Fruit fly (Drosophila melanogaster) whole organism, embryonic: Measurements from ENCODE around the gene CG12194.
A peak's percentile ranks its signal among the peaks of the same experiment; 100 is the strongest.

Experiments
- Aef1 ChIP-seq: fragments of 200-800 bp; sonication (Bioruptor generic); IDR thresholded peaks from 3 replicates; pipeline ENCODE4 v1.3.6; 2022; ENCODE audit warnings: missing biosample characterization, missing genetic modification characterization
- Blimp-1 ChIP-seq: fragments of 200-800 bp; sonication (Bioruptor generic); optimal IDR thresholded peaks from 3 replicates; lab custom pipeline; 2018; ENCODE audit warnings: missing biosample characterization, missing genetic modification characterization, mild to moderate bottlenecking, moderate library complexity, missing genetic modification reagents
- CG10654 ChIP-seq: fragments of 200-800 bp; sonication (Bioruptor generic); optimal IDR thresholded peaks from 2 replicates; lab custom pipeline; 2016; ENCODE audit warnings: missing biosample characterization, missing genetic modification characterization
- CG14860 ChIP-seq: fragments of 200-800 bp; sonication (Bioruptor generic); IDR thresholded peaks from 3 replicates; pipeline ENCODE4 v1.3.6; 2022; ENCODE audit warnings: missing biosample characterization, missing genetic modification characterization; ENCODE audit not compliant: partially characterized antibody
- CG15696 ChIP-seq: fragments of 200-800 bp; sonication (Bioruptor generic); optimal IDR thresholded peaks from 2 replicates; lab custom pipeline; 2019; ENCODE audit warnings: missing biosample characterization, mild to moderate bottlenecking, missing genetic modification characterization, moderate library complexity
- CG17385 ChIP-seq: fragments of 200-800 bp; sonication (Bioruptor generic); optimal IDR thresholded peaks from 3 replicates; lab custom pipeline; 2018; ENCODE audit warnings: missing biosample characterization, mild to moderate bottlenecking, missing genetic modification characterization
- CG1832 ChIP-seq: fragments of 200-800 bp; sonication (Bioruptor generic); optimal IDR thresholded peaks from 2 replicates; lab custom pipeline; 2017; ENCODE audit warnings: missing biosample characterization, mild to moderate bottlenecking, missing genetic modification characterization, inconsistent platforms
- CG2116 ChIP-seq: fragments of 200-800 bp; sonication (Bioruptor generic); optimal IDR thresholded peaks from 3 replicates; lab custom pipeline; 2018; ENCODE audit warnings: missing biosample characterization, mild to moderate bottlenecking, missing genetic modification characterization
- CG2120 ChIP-seq: fragments of 200-800 bp; sonication (Bioruptor generic); optimal IDR thresholded peaks from 3 replicates; lab custom pipeline; 2016; ENCODE audit warnings: missing biosample characterization, missing genetic modification characterization
- CG2875 ChIP-seq: fragments of 200-800 bp; sonication (Bioruptor generic); optimal IDR thresholded peaks from 2 replicates; lab custom pipeline; 2017; ENCODE audit warnings: missing biosample characterization, mild to moderate bottlenecking, missing genetic modification characterization, missing genetic modification reagents
- CG3065 ChIP-seq: fragments of 200-800 bp; sonication (Bioruptor generic); optimal IDR thresholded peaks from 2 replicates; lab custom pipeline; 2016; ENCODE audit warnings: missing biosample characterization, missing genetic modification characterization
- CG3726 ChIP-seq: fragments of 200-800 bp; sonication (Bioruptor generic); IDR thresholded peaks from 3 replicates; pipeline ENCODE4, ENCODE4 v1.3.6; 2022; ENCODE audit warnings: missing biosample characterization, missing genetic modification characterization
- CG4328 ChIP-seq: fragments of 200-800 bp; sonication (Bioruptor generic); optimal IDR thresholded peaks from 3 replicates; lab custom pipeline; 2017; ENCODE audit warnings: missing biosample characterization, missing genetic modification reagents, missing genetic modification characterization
- CG4617 ChIP-seq: fragments of 200-800 bp; sonication (Bioruptor generic); optimal IDR thresholded peaks from 3 replicates; lab custom pipeline; 2016; ENCODE audit warnings: missing biosample characterization, missing genetic modification characterization, borderline replicate concordance
- CG4820 ChIP-seq: fragments of 200-800 bp; sonication (Bioruptor generic); optimal IDR thresholded peaks from 3 replicates; lab custom pipeline; 2016; ENCODE audit warnings: missing biosample characterization, missing genetic modification characterization
- CG5953 ChIP-seq: fragments of 200-800 bp; sonication (Bioruptor generic); IDR thresholded peaks from 2 replicates; pipeline ENCODE4 v1.3.6; 2022; ENCODE audit warnings: missing biosample characterization, missing genetic modification characterization
- CG6813 ChIP-seq: fragments of 200-800 bp; sonication (Bioruptor generic); optimal IDR thresholded peaks from 2 replicates; lab custom pipeline; 2017; ENCODE audit warnings: missing biosample characterization, missing genetic modification characterization, mild to moderate bottlenecking, moderate library complexity, missing genetic modification reagents
- CG7271 ChIP-seq: fragments of 200-800 bp; sonication (Bioruptor generic); optimal IDR thresholded peaks from 2 replicates; lab custom pipeline; 2018; ENCODE audit warnings: missing biosample characterization, mild to moderate bottlenecking, missing genetic modification characterization, moderate library complexity
- CG8388 ChIP-seq: fragments of 200-800 bp; sonication (Bioruptor generic); optimal IDR thresholded peaks from 2 replicates; lab custom pipeline; 2019; ENCODE audit warnings: missing biosample characterization, mild to moderate bottlenecking, missing genetic modification characterization, moderate library complexity
- CG8944 ChIP-seq: fragments of 200-800 bp; sonication (Bioruptor generic); optimal IDR thresholded peaks from 3 replicates; lab custom pipeline; 2016; ENCODE audit warnings: missing biosample characterization, missing genetic modification characterization
- CG9215 ChIP-seq: fragments of 200-800 bp; sonication (Bioruptor generic); IDR thresholded peaks from 2 replicates; pipeline ENCODE4 v1.3.6; 2022; ENCODE audit warnings: missing biosample characterization, missing genetic modification characterization
- CG9437 ChIP-seq: fragments of 200-800 bp; sonication (Bioruptor generic); optimal IDR thresholded peaks from 2 replicates; lab custom pipeline; 2018; ENCODE audit warnings: missing biosample characterization, mild to moderate bottlenecking, missing genetic modification characterization
- CG9817 ChIP-seq: fragments of 200-800 bp; sonication (Bioruptor generic); optimal IDR thresholded peaks from 2 replicates; lab custom pipeline; 2018; ENCODE audit warnings: missing biosample characterization, mild to moderate bottlenecking, missing genetic modification characterization, moderate library complexity
- Dek ChIP-seq: fragments of 200-800 bp; sonication (Bioruptor generic); optimal IDR thresholded peaks from 3 replicates; lab custom pipeline; 2019; ENCODE audit warnings: missing biosample characterization, mild to moderate bottlenecking, missing genetic modification characterization, moderate library complexity
- HLH3B ChIP-seq: fragments of 200-800 bp; sonication (Bioruptor generic); IDR thresholded peaks from 2 replicates; pipeline ENCODE4 v1.3.6; 2022; ENCODE audit warnings: missing biosample characterization, missing genetic modification characterization
- Hmx ChIP-seq: fragments of 200-800 bp; sonication (Bioruptor generic); optimal IDR thresholded peaks from 2 replicates; lab custom pipeline; 2016; ENCODE audit warnings: missing biosample characterization, missing genetic modification characterization
- Hr78 ChIP-seq, 2 experiments: fragments of 200-800 bp in 1 of 2; fragments of >200 bp in 1 of 2; sonication (Bioruptor generic) in 1 of 2; optimal IDR thresholded peaks; 2 replicates each; lab custom pipeline; 2017 to 2019; ENCODE audit warnings: missing biosample characterization in 2 of 2, missing genetic modification characterization in 2 of 2, mild to moderate bottlenecking in 1 of 2, moderate library complexity in 1 of 2
- Nf-YC ChIP-seq: fragments of 200-800 bp; optimal IDR thresholded peaks from 3 replicates; lab custom pipeline; 2019; ENCODE audit warnings: missing biosample characterization, mild to moderate bottlenecking, missing genetic modification characterization, moderate library complexity
- Ravus ChIP-seq: fragments of 200-800 bp; sonication (Bioruptor generic); IDR thresholded peaks from 2 replicates; pipeline ENCODE4 v1.3.6; 2022; ENCODE audit warnings: missing biosample characterization, missing genetic modification characterization
- Xbp1 ChIP-seq: fragments of 200-800 bp; sonication (Bioruptor generic); optimal IDR thresholded peaks from 3 replicates; lab custom pipeline; 2016; ENCODE audit warnings: missing biosample characterization, mild to moderate bottlenecking, missing genetic modification characterization
- ato ChIP-seq: fragments of 200-800 bp; sonication (Bioruptor generic); IDR thresholded peaks from 2 replicates; pipeline ENCODE4 v1.3.6; 2022; ENCODE audit warnings: missing biosample characterization, missing genetic modification characterization; ENCODE audit not compliant: partially characterized antibody
- ci ChIP-seq: fragments of 200-800 bp; sonication (Bioruptor generic); IDR thresholded peaks from 3 replicates; pipeline ENCODE4 v1.3.6; 2022; ENCODE audit warnings: missing biosample characterization, missing genetic modification characterization
- dan ChIP-seq: fragments of 200-800 bp; sonication (Bioruptor generic); IDR thresholded peaks from 2 replicates; pipeline ENCODE4 v1.3.6; 2022; ENCODE audit warnings: missing biosample characterization, missing genetic modification characterization
- dm ChIP-seq: fragments of 200-800 bp; sonication (Bioruptor generic); optimal IDR thresholded peaks from 3 replicates; lab custom pipeline; 2016; ENCODE audit warnings: missing biosample characterization, missing genetic modification characterization
- esg ChIP-seq: fragments of 200-800 bp; sonication (Bioruptor generic); conservative IDR thresholded peaks from 2 replicates; pipeline ENCODE4 v1.3.6; 2022; ENCODE audit warnings: missing biosample characterization, missing genetic modification characterization
- eve ChIP-seq, 2 experiments: fragments of >200 bp; optimal IDR thresholded peaks; 2 replicates each; lab custom pipeline; 2017; ENCODE audit warnings: missing biosample characterization in 2 of 2, missing genetic modification characterization in 2 of 2
- hkb ChIP-seq, 2 experiments: fragments of 200-800 bp in 1 of 2; fragments of >200 bp in 1 of 2; sonication (Bioruptor generic) in 1 of 2; IDR thresholded peaks in 1 of 2; optimal IDR thresholded peaks in 1 of 2; 2 replicates each; pipeline versions ENCODE4 v1.3.6 to Lab custom; 2017 to 2022; ENCODE audit warnings: missing biosample characterization in 1 of 2, missing genetic modification characterization in 1 of 2
- lmd ChIP-seq: fragments of 200-800 bp; sonication (Bioruptor generic); IDR thresholded peaks from 2 replicates; pipeline ENCODE4 v1.3.6; 2022; ENCODE audit warnings: missing biosample characterization, missing genetic modification characterization
- lola ChIP-seq, 3 experiments: fragments of >200 bp in 2 of 3; fragments of 200-800 bp in 1 of 3; sonication (Bioruptor generic) in 1 of 3; optimal IDR thresholded peaks; 2 replicates each; lab custom pipeline; 2017 to 2019; ENCODE audit warnings: missing biosample characterization in 3 of 3, missing genetic modification characterization in 3 of 3, mild to moderate bottlenecking in 1 of 3, moderate library complexity in 1 of 3
- org-1 ChIP-seq: fragments of 200-800 bp; sonication (Bioruptor generic); optimal IDR thresholded peaks from 2 replicates; lab custom pipeline; 2017; ENCODE audit warnings: missing biosample characterization, missing genetic modification characterization
- pnt ChIP-seq: fragments of 200-800 bp; sonication (Bioruptor generic); optimal IDR thresholded peaks from 3 replicates; lab custom pipeline; 2016; ENCODE audit warnings: missing biosample characterization, missing genetic modification characterization
- scrt ChIP-seq: fragments of 200-800 bp; sonication (Bioruptor generic); optimal IDR thresholded peaks from 2 replicates; lab custom pipeline; 2018; ENCODE audit warnings: missing biosample characterization, mild to moderate bottlenecking, missing genetic modification characterization, moderate library complexity
- sens ChIP-seq: fragments of 200-800 bp; sonication (Bioruptor generic); peaks from one replicate; lab custom pipeline; 2016; ENCODE audit warnings: missing biosample characterization, missing genetic modification characterization
- twi ChIP-seq: fragments of 200-800 bp; optimal IDR thresholded peaks from 2 replicates; lab custom pipeline; 2019; ENCODE audit warnings: missing biosample characterization, mild to moderate bottlenecking, missing genetic modification characterization, moderate library complexity
- unpg ChIP-seq: fragments of 200-800 bp; sonication (Bioruptor generic); optimal IDR thresholded peaks from 3 replicates; lab custom pipeline; 2018; ENCODE audit warnings: missing biosample characterization, mild to moderate bottlenecking, missing genetic modification characterization, moderate library complexity
- zfh1 ChIP-seq: fragments of 200-800 bp; sonication (Bioruptor generic); IDR thresholded peaks from 3 replicates; pipeline ENCODE4 v1.3.6; 2022; ENCODE audit warnings: missing biosample characterization, missing genetic modification characterization

CG12194 gene

dm6 chr2L:4819995-4820394 lies 18.2 kb upstream of the CG12194 start (continued):
- TF ChIP-seq CG7271: no peak
- no peak for TF ChIP-seq CG8944 (GFP tag; lab: Kevin White, UChicago)
- no peak for TF ChIP-seq CG17385
- TF ChIP-seq Hmx: no peak
- TF ChIP-seq CG2120 (GFP tag; lab: Kevin White, UChicago): peak; percentile 23
- TF ChIP-seq Aef1: no peak
- TF ChIP-seq CG6813 (GFP tag; lab: Kevin White, UChicago): no peak
- no peak for TF ChIP-seq CG3726 (GFP tag; lab: Robert Waterston, UW)
- no peak for TF ChIP-seq scrt (GFP tag; lab: Kevin White, UChicago)
- TF ChIP-seq Hr78 (GFP tag; optimal IDR thresholded peaks at IDR 0.05; lab: Kevin White, UChicago): no peak
- TF ChIP-seq ci: peak; percentile 11; the same call in 1 of the 3 replicates

DNA sequence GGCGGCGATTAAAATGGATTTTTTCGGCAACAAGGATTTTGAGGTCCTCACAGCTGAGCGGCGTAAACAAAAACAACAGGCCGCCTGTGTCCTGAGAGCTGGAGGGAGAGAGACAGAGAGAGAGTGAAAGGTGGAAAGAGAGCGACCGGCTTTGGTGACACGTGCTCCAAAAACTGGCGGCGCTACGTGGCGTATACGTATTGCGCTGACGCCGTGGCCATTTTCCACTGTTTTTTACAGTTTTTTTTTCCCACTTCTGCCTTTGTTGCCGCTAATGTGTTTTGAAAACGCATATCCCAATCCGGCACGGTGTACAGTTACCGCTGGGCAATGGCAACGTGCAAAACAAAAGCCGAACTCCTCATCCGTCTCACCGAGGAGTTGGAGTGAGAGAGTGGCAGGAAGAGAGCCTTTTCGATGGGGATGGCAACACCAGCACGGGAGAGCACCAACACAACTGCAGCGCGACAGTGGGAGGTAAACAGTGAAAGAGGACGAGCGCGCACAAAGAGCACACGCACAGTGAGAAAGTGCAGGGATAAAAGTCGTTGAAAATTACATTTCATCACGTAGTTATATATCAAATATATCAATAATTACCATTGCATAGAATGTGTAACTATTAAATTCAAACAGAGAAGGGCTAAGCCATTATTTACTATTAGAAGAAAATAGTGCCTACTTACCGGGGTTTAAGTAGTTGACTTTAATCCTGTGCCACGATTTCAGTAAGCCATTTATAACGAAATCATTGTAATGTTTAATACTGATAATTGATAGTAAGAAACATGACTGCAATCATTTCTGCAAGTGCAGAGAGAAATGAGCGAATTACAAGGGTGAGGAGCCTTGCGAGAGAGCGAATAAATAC lies 17.5 kb upstream of the CG12194 start:
- TF ChIP-seq hkb (optimal IDR thresholded peaks at IDR 0.05; lab: Kevin White, UChicago) (no peak), hkb (GFP tag; IDR thresholded peaks at IDR 0.05; lab: Robert Waterston, UW) (peak; percentile 6), CG9215 (GFP tag; lab: Robert Waterston, UW) (peak; percentile 55), sens (peak; percentile 90), CG4328 (GFP tag; lab: Kevin White, UChicago) (peak; percentile 49), CG4617 (peak; percentile 25), eve (GFP tag; optimal IDR thresholded peaks at IDR 0.05; lab: Kevin White, UChicago) (peak in 1 of 2 experiments; percentile 86), esg (GFP tag; lab: Robert Waterston, UW) (peak; percentile 49; the same call in 1 of the 2 replicates), lmd (GFP tag; lab: Robert Waterston, UW) (peak; percentile 50), CG8388 (peak; percentile 54), CG8944 (GFP tag; lab: Kevin White, UChicago) (no peak), Ravus (GFP tag; lab: Robert Waterston, UW) (no peak), CG5953 (GFP tag; lab: Robert Waterston, UW) (0 out of 2 replicates have a peak, but pooled peaks have one; percentile 3), CG1832 (GFP tag; lab: Kevin White, UChicago) (peak; percentile 32), pnt (GFP tag; lab: Kevin White, UChicago) (peak; percentile 30), CG2875 (GFP tag; lab: Kevin White, UChicago) (no peak), org-1 (GFP tag; lab: Kevin White, UChicago) (peak; percentile 62), zfh1 (GFP tag; lab: Robert Waterston, UW) (peak; percentile 54; the same call in 2 of the 3 replicates), CG9817 (tag; lab: Kevin White, UChicago) (peak; percentile 12), ato (GFP tag; lab: Robert Waterston, UW) (no peak), CG7271 (no peak), Nf-YC (tag; lab: Kevin White, UChicago) (peak; percentile 59), CG10654 (GFP tag; lab: Kevin White, UChicago) (no peak), CG3065 (GFP tag; lab: Kevin White, UChicago) (no peak), HLH3B (GFP tag; lab: Robert Waterston, UW) (peak; percentile 44; the same call in 1 of the 2 replicates), Dek (tag; lab: Kevin White, UChicago) (no peak), lola (GFP tag; optimal IDR thresholded peaks at IDR 0.05; lab: Kevin White, UChicago) (peak in 1 of 3 experiments; percentile 73), CG9437 (GFP tag; lab: Kevin White, UChicago) (peak; percentile 64), unpg (GFP tag; lab: Kevin White, UChicago) (peak; percentile 14), dm (GFP tag; lab: Kevin White, UChicago) (no peak), CG15696 (tag; lab: Kevin White, UChicago) (peak; percentile 58), Blimp-1 (GFP tag; lab: Kevin White, UChicago) (peak; percentile 2), twi (tag; lab: Kevin White, UChicago) (no peak), CG2116 (peak; percentile 38), CG4820 (GFP tag; lab: Kevin White, UChicago) (peak; percentile 21), dan (no peak), CG14860 (no peak), Xbp1 (GFP tag; lab: Kevin White, UChicago) (peak; percentile 43)
